Worm (Caenorhabditis elegans) whole organism, L2 larva: ENCODE results near the gene B0554.2.

Source experiments
- F13H6.1 ChIP-seq: sonication (generic microtip); optimal IDR thresholded peaks from 2 replicates; lab custom pipeline; 2016; ENCODE audit warnings: missing genetic modification characterization, missing compliant biosample characterization
- ZK546.5 ChIP-seq: sonication (generic microtip); optimal IDR thresholded peaks from 2 replicates; lab custom pipeline; 2017; ENCODE audit warnings: missing biosample characterization, missing genetic modification characterization
- ceh-82 ChIP-seq: fragments of 150-350 bp; optimal IDR thresholded peaks from 2 replicates; lab custom pipeline; 2014; ENCODE audit warnings: missing biosample characterization, missing genetic modification characterization
- crh-2 ChIP-seq: sonication (generic microtip); optimal IDR thresholded peaks from 2 replicates; lab custom pipeline; 2017; ENCODE audit warnings: missing biosample characterization, missing genetic modification characterization
- elt-1 ChIP-seq: fragments of 150-350 bp; optimal IDR thresholded peaks from 2 replicates; lab custom pipeline; 2014; ENCODE audit warnings: missing biosample characterization, missing genetic modification characterization
- elt-3 ChIP-seq: sonication (generic microtip); optimal IDR thresholded peaks from 2 replicates; lab custom pipeline; 2017; ENCODE audit warnings: missing biosample characterization, missing genetic modification characterization
- fos-1 ChIP-seq: fragments of 150-350 bp; optimal IDR thresholded peaks from 2 replicates; lab custom pipeline; 2014; ENCODE audit warnings: missing biosample characterization, missing genetic modification characterization
- lin-13 ChIP-seq: fragments of 150-350 bp; optimal IDR thresholded peaks from 2 replicates; lab custom pipeline; 2014; ENCODE audit warnings: missing biosample characterization, missing genetic modification reagents, missing genetic modification characterization
- lsy-2 ChIP-seq, 2 experiments: fragments of 150-350 bp in 1 of 2; sonication (generic microtip) in 1 of 2; optimal IDR thresholded peaks; 2 replicates each; lab custom pipeline; 2014 to 2017; ENCODE audit warnings: missing biosample characterization in 2 of 2, missing genetic modification characterization in 2 of 2
- mbf-1 ChIP-seq: sonication (generic microtip); optimal IDR thresholded peaks from 2 replicates; lab custom pipeline; 2017; ENCODE audit warnings: missing biosample characterization, missing genetic modification characterization
- nhr-11 ChIP-seq: fragments of 150-350 bp; optimal IDR thresholded peaks from 2 replicates; lab custom pipeline; 2014; ENCODE audit warnings: missing biosample characterization, missing genetic modification characterization
- nhr-237 ChIP-seq: fragments of 150-350 bp; optimal IDR thresholded peaks from 2 replicates; lab custom pipeline; 2014; ENCODE audit warnings: missing biosample characterization, missing genetic modification characterization
- sem-4 ChIP-seq: fragments of 150-350 bp; optimal IDR thresholded peaks from 2 replicates; lab custom pipeline; 2014; ENCODE audit warnings: missing biosample characterization, missing genetic modification reagents, missing genetic modification characterization
- ztf-1 ChIP-seq: fragments of 200-800 bp; sonication (Bioruptor generic); conservative IDR thresholded peaks from 2 replicates; pipeline ENCODE4 v1.3.6; 2022; ENCODE audit warnings: missing genetic modification characterization, missing compliant biosample characterization

DNA sequence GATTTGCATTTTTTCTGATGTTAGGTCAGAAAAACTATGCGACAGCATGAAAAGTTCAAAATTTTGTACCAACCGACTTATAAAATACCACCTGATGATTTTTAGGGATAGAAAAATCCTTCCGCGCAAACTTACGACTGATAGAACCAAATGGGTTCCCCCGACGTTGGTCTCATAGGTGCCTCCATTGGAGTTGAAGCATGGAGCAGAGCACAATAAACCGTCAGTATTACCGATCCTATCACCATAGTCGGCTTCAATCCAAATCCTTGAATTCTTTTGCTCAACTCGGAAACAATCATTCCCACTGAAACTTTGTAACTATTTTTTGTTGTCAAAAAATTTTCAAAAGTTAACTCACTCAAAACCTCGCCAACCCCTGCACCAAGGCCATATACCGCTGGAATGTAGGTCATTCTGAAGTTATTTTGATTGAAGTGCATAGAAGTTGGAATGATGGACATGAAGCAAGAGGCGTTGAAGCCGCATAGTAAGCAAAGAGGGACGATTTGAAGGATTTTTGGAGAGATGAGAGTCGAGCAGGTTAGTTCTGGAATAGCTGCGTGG is 5.3 kb downstream of the B0554.2 start:
- no peak for TF ChIP-seq elt-3 (tag; lab: Kevin White, UChicago)
- no peak for TF ChIP-seq nhr-237 (tag; lab: Kevin White, UChicago)
- no peak for TF ChIP-seq lsy-2 (tag; optimal IDR thresholded peaks at IDR 0.05; lab: Kevin White, UChicago)
- TF ChIP-seq fos-1 (tag; lab: Kevin White, UChicago), result no peak
- TF ChIP-seq F13H6.1 (tag; lab: Kevin White, UChicago), result no peak
- no peak for TF ChIP-seq lin-13 (GFP tag; lab: Kevin White, UChicago)
- TF ChIP-seq sem-4 (tag; lab: Kevin White, UChicago), result no peak
- TF ChIP-seq mbf-1 (tag; lab: Kevin White, UChicago), result no peak
- no peak for TF ChIP-seq ceh-82 (tag; lab: Kevin White, UChicago)
- TF ChIP-seq nhr-11 (tag; lab: Kevin White, UChicago), result no peak
- TF ChIP-seq ztf-1, result no peak
- TF ChIP-seq ZK546.5 (tag; lab: Kevin White, UChicago), result no peak
- TF ChIP-seq elt-1 (tag; lab: Kevin White, UChicago), result no peak
- no peak for TF ChIP-seq crh-2 (tag; lab: Kevin White, UChicago)
